Worm (Caenorhabditis elegans) whole organism, L4/young adult: ENCODE data around the gene Y5F2A.4.

ENCODE experiments used
- W03F9.2 ChIP-seq: fragments of 150-350 bp; optimal IDR thresholded peaks from 2 replicates; lab custom pipeline; 2014; ENCODE audit warnings: missing biosample characterization, missing genetic modification characterization
- dao-5 ChIP-seq: sonication (generic microtip); optimal IDR thresholded peaks from 2 replicates; lab custom pipeline; 2016; ENCODE audit warnings: missing genotype, missing genetic modification characterization, moderate library complexity, missing compliant biosample characterization
- him-1 ChIP-seq: sonication (generic microtip); optimal IDR thresholded peaks from 2 replicates; lab custom pipeline; 2016; ENCODE audit warnings: missing genotype, missing genetic modification reagents, missing genetic modification characterization, missing compliant biosample characterization

The Y5F2A.4 gene

ce11 chrIV:11101383-11101782 is 23.0 kb upstream of the Y5F2A.4 start, which contains the start of gene srlf-18:
Gene srlf-18 (minus strand): TSS chrIV:11101483.
- TF ChIP-seq him-1 (no peak), W03F9.2 (tag; lab: Kevin White, UChicago) (no peak)

ce11 chrIV:11100271-11100670 is 21.9 kb upstream of the Y5F2A.4 start, which contains the start of gene str-3:
Gene str-3 (minus strand): TSS chrIV:11100371.
- TF ChIP-seq W03F9.2 (tag; lab: Kevin White, UChicago): no peak
- no peak for TF ChIP-seq him-1

- no peak for TF ChIP-seq him-1
- TF ChIP-seq dao-5 (tag; lab: Kevin White, UChicago): no peak
- TF ChIP-seq W03F9.2 (tag; lab: Kevin White, UChicago): no peak
Measured at ce11 chrIV:11097795-11098194, 19.4 kb upstream of the Y5F2A.4 start, which contains the start of gene M7.12. Gene M7.12 (minus strand): TSS chrIV:11097982.

ce11 chrIV:11094974-11095373 is 16.6 kb upstream of the Y5F2A.4 start, which contains the start of gene M7.8:
Gene M7.8 (minus strand): TSS chrIV:11095085.
- TF ChIP-seq dao-5 (tag; lab: Kevin White, UChicago) (no peak), him-1 (no peak), W03F9.2 (tag; lab: Kevin White, UChicago) (no peak)

ce11 chrIV:11094052-11094451 is 15.7 kb upstream of the Y5F2A.4 start:
- no peak for TF ChIP-seq dao-5 (tag; lab: Kevin White, UChicago)
- no peak for TF ChIP-seq W03F9.2 (tag; lab: Kevin White, UChicago)
- TF ChIP-seq him-1: no peak

ce11 chrIV:11092502-11093080 is 14.2 kb upstream of the Y5F2A.4 start, which contains the start of gene bcc-1:
Gene bcc-1 (minus strand): TSS chrIV:11092552.
- TF ChIP-seq W03F9.2 (tag; lab: Kevin White, UChicago): no peak
- TF ChIP-seq dao-5 (tag; lab: Kevin White, UChicago): no peak
- TF ChIP-seq him-1: no peak

ce11 chrIV:11089527-11089926 is 11.1 kb upstream of the Y5F2A.4 start, which contains the start of gene M7.7:
Gene M7.7 (plus strand): TSS chrIV:11089827.
- TF ChIP-seq him-1: no peak
- no peak for TF ChIP-seq W03F9.2 (tag; lab: Kevin White, UChicago)
- no peak for TF ChIP-seq dao-5 (tag; lab: Kevin White, UChicago)

ce11 chrIV:11083609-11084008 is 5.2 kb upstream of the Y5F2A.4 start, which contains the start of gene klc-1:
Gene klc-1 (plus strand): TSS chrIV:11083735.
- TF ChIP-seq dao-5 (tag; lab: Kevin White, UChicago): no peak
- no peak for TF ChIP-seq W03F9.2 (tag; lab: Kevin White, UChicago)
- TF ChIP-seq him-1: no peak

- peak; percentile 90 for TF ChIP-seq him-1
- TF ChIP-seq dao-5 (tag; lab: Kevin White, UChicago): peak; percentile 52
- TF ChIP-seq W03F9.2 (tag; lab: Kevin White, UChicago): peak; percentile 70
Measured at ce11 chrIV:11082789-11083235, 4.4 kb upstream of the Y5F2A.4 start.

- TF ChIP-seq dao-5 (tag; lab: Kevin White, UChicago) (no peak), him-1 (no peak), W03F9.2 (tag; lab: Kevin White, UChicago) (no peak)
Measured at ce11 chrIV:11082153-11082552, 3.8 kb upstream of the Y5F2A.4 start, which contains the start of gene let-70. Gene let-70 (minus strand): TSS chrIV:11082253.

- TF ChIP-seq dao-5 (tag; lab: Kevin White, UChicago) (no peak), him-1 (no peak), W03F9.2 (tag; lab: Kevin White, UChicago) (no peak)
Measured at ce11 chrIV:11080823-11081285, 2.5 kb upstream of the Y5F2A.4 start, which contains the start of gene atg-7. Gene atg-7 (minus strand): TSS chrIV:11081055.

ce11 chrIV:11068314-11068713 is 10.1 kb downstream of the Y5F2A.4 start:
- TF ChIP-seq him-1 (no peak), dao-5 (tag; lab: Kevin White, UChicago) (no peak), W03F9.2 (tag; lab: Kevin White, UChicago) (no peak)

ce11 chrIV:11067003-11067402 is 11.4 kb downstream of the Y5F2A.4 start, which contains the start of gene ttr-17:
Gene ttr-17 (minus strand): TSS chrIV:11067026.
- TF ChIP-seq W03F9.2 (tag; lab: Kevin White, UChicago) (no peak), him-1 (no peak), dao-5 (tag; lab: Kevin White, UChicago) (no peak)

- TF ChIP-seq W03F9.2 (tag; lab: Kevin White, UChicago): no peak
- no peak for TF ChIP-seq dao-5 (tag; lab: Kevin White, UChicago)
- no peak for TF ChIP-seq him-1
Measured at ce11 chrIV:11063962-11064361, 14.4 kb downstream of the Y5F2A.4 start, which contains the start of gene ttr-16. Gene ttr-16 (minus strand): TSS chrIV:11064137.
